Worm (Caenorhabditis elegans) whole organism, midembryonic: ENCODE data around the gene F35C5.12.

Source experiments
- T22C8.4 ChIP-seq: fragments of 200-800 bp; sonication (Bioruptor generic); IDR thresholded peaks from 2 replicates; pipeline ENCODE4 v1.3.6; 2022; ENCODE audit warnings: missing genetic modification characterization, missing compliant biosample characterization
- flt-1 ChIP-seq: fragments of 200-800 bp; sonication (Bioruptor generic); IDR thresholded peaks from 2 replicates; pipeline ENCODE4 v1.3.6; 2022; ENCODE audit warnings: missing genetic modification characterization, missing compliant biosample characterization
- klf-2 ChIP-seq: fragments of 200-800 bp; sonication (Bioruptor generic); conservative IDR thresholded peaks from 2 replicates; pipeline ENCODE4 v1.3.6; 2022; ENCODE audit warnings: missing genetic modification reagents, missing genetic modification characterization, missing compliant biosample characterization
- med-1 ChIP-seq: sonication (generic microtip); optimal IDR thresholded peaks from 2 replicates; lab custom pipeline; 2017; ENCODE audit warnings: missing genetic modification characterization, mild to moderate bottlenecking, missing compliant biosample characterization, antibody characterized with exemption, missing genetic modification reagents; ENCODE audit not compliant: insufficient read depth
- ref-1 ChIP-seq: fragments of 200-800 bp; sonication (Bioruptor generic); conservative IDR thresholded peaks from 2 replicates; pipeline ENCODE4 v1.3.6; 2022; ENCODE audit warnings: missing genetic modification reagents, missing genetic modification characterization, missing compliant biosample characterization
- tab-1 ChIP-seq: fragments of 200-800 bp; sonication (Bioruptor generic); IDR thresholded peaks from 2 replicates; pipeline ENCODE4 v1.3.6; 2022; ENCODE audit warnings: missing genetic modification characterization, missing compliant biosample characterization
- ztf-23 ChIP-seq: fragments of 200-800 bp; sonication (Bioruptor generic); IDR thresholded peaks from 2 replicates; pipeline ENCODE4 v1.3.6; 2022; ENCODE audit warnings: missing genetic modification reagents, missing genetic modification characterization, missing compliant biosample characterization

- TF ChIP-seq med-1 (GFP tag; lab: Kevin White, UChicago) (no peak), tab-1 (no peak), ztf-23 (GFP tag; lab: Robert Waterston, UW) (no peak), flt-1 (no peak), ref-1 (GFP tag; lab: Robert Waterston, UW) (no peak), T22C8.4 (no peak), klf-2 (GFP tag; lab: Robert Waterston, UW) (no peak)
These were observed 36.2 kb downstream of the F35C5.12 start, which contains the start of gene gsy-1 for ce11 chrII:12878071-12878668.
